Worm (Caenorhabditis elegans) whole organism, L2 larva: Measurements from ENCODE around the gene F44E7.4.

Source experiments
- aly-2 ChIP-seq: fragments of 150-350 bp; optimal IDR thresholded peaks from 2 replicates; lab custom pipeline; 2014; ENCODE audit warnings: missing biosample characterization, missing genetic modification characterization
- blmp-1 ChIP-seq: sonication (generic microtip); optimal IDR thresholded peaks from 2 replicates; lab custom pipeline; 2017; ENCODE audit warnings: missing genetic modification characterization, mild to moderate bottlenecking, missing compliant biosample characterization, antibody characterized with exemption, moderate library complexity; ENCODE audit not compliant: insufficient read depth
- crh-2 ChIP-seq: sonication (generic microtip); optimal IDR thresholded peaks from 2 replicates; lab custom pipeline; 2017; ENCODE audit warnings: missing biosample characterization, missing genetic modification characterization
- egl-27 ChIP-seq: sonication (generic microtip); optimal IDR thresholded peaks from 3 replicates; lab custom pipeline; 2017; ENCODE audit warnings: missing biosample characterization, missing genetic modification reagents, missing genetic modification characterization
- elt-1 ChIP-seq: fragments of 150-350 bp; optimal IDR thresholded peaks from 2 replicates; lab custom pipeline; 2014; ENCODE audit warnings: missing biosample characterization, missing genetic modification characterization
- lin-13 ChIP-seq: fragments of 150-350 bp; optimal IDR thresholded peaks from 2 replicates; lab custom pipeline; 2014; ENCODE audit warnings: missing biosample characterization, missing genetic modification reagents, missing genetic modification characterization
- lin-39 ChIP-seq: fragments of 150-350 bp; optimal IDR thresholded peaks from 2 replicates; lab custom pipeline; 2014; ENCODE audit warnings: missing biosample characterization, missing genetic modification reagents, missing genetic modification characterization
- nhr-23 ChIP-seq: fragments of 150-350 bp; optimal IDR thresholded peaks from 2 replicates; lab custom pipeline; 2014; ENCODE audit warnings: missing biosample characterization, missing genetic modification reagents, missing genetic modification characterization
- nhr-25 ChIP-seq: fragments of 150-350 bp; sonication (generic microtip); optimal IDR thresholded peaks from 3 replicates; lab custom pipeline; 2014; ENCODE audit warnings: missing biosample characterization, missing genetic modification characterization
- nhr-77 ChIP-seq: fragments of 150-350 bp; optimal IDR thresholded peaks from 2 replicates; lab custom pipeline; 2014; ENCODE audit warnings: missing biosample characterization, missing genetic modification characterization
- skn-1 ChIP-seq: sonication (generic microtip); optimal IDR thresholded peaks from 2 replicates; lab custom pipeline; 2017; ENCODE audit warnings: missing biosample characterization, missing genetic modification characterization
- unc-62 ChIP-seq: fragments of 150-350 bp; optimal IDR thresholded peaks from 2 replicates; lab custom pipeline; 2014; ENCODE audit warnings: missing biosample characterization, missing genetic modification reagents, missing genetic modification characterization
- zag-1 ChIP-seq: fragments of 150-350 bp; optimal IDR thresholded peaks from 2 replicates; lab custom pipeline; 2014; ENCODE audit warnings: missing biosample characterization, missing genetic modification characterization

ce11 chrV:5726463-5726862 is 50.3 kb downstream of the F44E7.4 start, which contains the start of gene K09H11.4:
- TF ChIP-seq nhr-25 (tag; lab: Kevin White, UChicago) = no peak
- no peak for TF ChIP-seq elt-1
- TF ChIP-seq aly-2 (tag; lab: Kevin White, UChicago) = no peak
- no peak for TF ChIP-seq nhr-77
- no peak for TF ChIP-seq nhr-23 (tag; lab: Kevin White, UChicago)
- no peak for TF ChIP-seq skn-1 (tag; lab: Kevin White, UChicago)
- TF ChIP-seq crh-2 (tag; lab: Kevin White, UChicago) = no peak
- no peak for TF ChIP-seq unc-62 (GFP tag; lab: Kevin White, UChicago)
- TF ChIP-seq zag-1 (tag; lab: Kevin White, UChicago) = no peak
- no peak for TF ChIP-seq lin-39 (tag; lab: Kevin White, UChicago)
- no peak for TF ChIP-seq egl-27 (tag; lab: Kevin White, UChicago)
- no peak for TF ChIP-seq lin-13 (GFP tag; lab: Kevin White, UChicago)
- TF ChIP-seq blmp-1 (tag; lab: Kevin White, UChicago) = no peak
